Fruit fly (Drosophila melanogaster) whole organism, larva: ENCODE measurements around the gene Smg6.

ENCODE experiments used
- noc ChIP-seq: fragments of 200-800 bp; sonication (Bioruptor generic); optimal IDR thresholded peaks from 3 replicates; lab custom pipeline; 2019; ENCODE audit warnings: missing biosample characterization, mild to moderate bottlenecking, missing genetic modification characterization, moderate library complexity

Gene Smg6

dm6 chr3R:25051441-25052097 lies 18.3 kb upstream of the Smg6 start:
- peak; percentile 46 for TF ChIP-seq noc (tag; lab: Kevin White, UChicago)

DNA sequence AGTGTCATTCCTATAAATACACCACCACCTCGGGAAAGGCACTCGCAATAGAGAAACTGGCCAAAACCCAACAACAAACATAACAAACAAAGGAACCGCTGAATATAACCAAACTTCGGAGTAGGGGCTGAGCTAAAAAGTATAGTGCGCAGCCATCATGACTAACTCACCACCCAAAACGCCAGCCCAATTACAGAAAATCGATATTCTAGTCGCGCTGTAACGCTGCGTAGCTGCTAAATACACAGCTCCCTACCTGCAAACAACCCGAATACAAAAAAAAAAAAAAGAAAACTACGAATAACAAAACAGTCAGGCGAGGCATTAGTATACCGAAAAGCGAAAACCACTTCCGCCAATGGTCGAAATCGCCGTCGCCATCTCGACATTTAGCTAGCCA lies 17.4 kb upstream of the Smg6 start:
- TF ChIP-seq noc (tag; lab: Kevin White, UChicago), result no peak

- peak; percentile 58 for TF ChIP-seq noc (tag; lab: Kevin White, UChicago)
These were observed 16.7 kb upstream of the Smg6 start for dm6 chr3R:25049742-25050517.

- no peak for TF ChIP-seq noc (tag; lab: Kevin White, UChicago)
These were observed 16.1 kb upstream of the Smg6 start, which contains the start of gene CG11791 for dm6 chr3R:25049383-25049741. TSS of gene CG11791 (plus strand) at chr3R:25049616.

- no peak for TF ChIP-seq noc (tag; lab: Kevin White, UChicago)
These were observed 14.2 kb upstream of the Smg6 start, which contains the start of gene CG11790 for dm6 chr3R:25047504-25047903. TSS of gene CG11790 (plus strand) at chr3R:25047706.

- TF ChIP-seq noc (tag; lab: Kevin White, UChicago), result no peak
These were observed 12.8 kb upstream of the Smg6 start, which contains the start of gene CG11786 for dm6 chr3R:25046023-25046422. TSS of gene CG11786 (plus strand) at chr3R:25046323.

DNA sequence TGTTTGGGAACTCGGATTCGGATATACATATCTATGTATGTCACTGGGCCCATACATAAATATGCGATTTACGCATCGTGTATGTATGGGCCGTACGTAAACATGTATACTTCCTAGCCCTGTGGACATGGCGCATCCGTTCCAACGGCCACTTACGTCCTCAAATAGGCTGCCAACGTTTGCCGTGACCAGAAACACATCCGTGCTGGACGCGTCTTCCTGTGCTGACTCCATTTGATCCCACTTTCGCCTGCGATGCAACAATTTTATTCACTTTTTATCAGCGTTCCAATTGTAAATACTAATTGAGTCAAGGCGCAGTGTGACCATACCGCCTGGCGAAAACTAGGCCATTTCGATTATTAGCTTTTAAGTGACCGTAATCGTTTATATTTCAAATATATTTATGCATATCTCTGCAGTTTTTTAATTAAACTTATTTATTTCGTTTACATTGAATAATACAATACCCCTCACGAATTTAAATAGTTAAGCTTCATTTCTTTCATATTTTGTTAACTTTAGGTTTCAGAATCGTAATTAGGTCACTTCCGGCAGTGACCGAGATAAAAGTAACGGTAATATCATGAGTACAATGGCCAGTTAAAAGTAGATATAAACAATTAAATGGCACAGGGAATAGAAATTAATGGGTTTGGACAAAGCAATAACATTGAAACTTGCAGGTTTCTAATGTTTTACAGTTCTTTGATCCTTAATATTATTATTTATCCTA lies 11.7 kb upstream of the Smg6 start, which contains the start of gene 5PtaseI:
5PtaseI (minus strand) TSS at position 336 of the 736 bp plus-strand sequence.
- no peak for TF ChIP-seq noc (tag; lab: Kevin White, UChicago)

dm6 chr3R:25039028-25039476 lies 5.8 kb upstream of the Smg6 start, which contains the start of the genes Ythdf and bai:
TSS of gene Ythdf (minus strand) at chr3R:25039249.
TSS of gene bai (plus strand) at chr3R:25039374.
- no peak for TF ChIP-seq noc (tag; lab: Kevin White, UChicago)

dm6 chr3R:25036644-25037043 lies 3.4 kb upstream of the Smg6 start, which contains the start of gene CG31115:
TSS of gene CG31115 (plus strand) at chr3R:25036944.
- no peak for TF ChIP-seq noc (tag; lab: Kevin White, UChicago)

- TF ChIP-seq noc (tag; lab: Kevin White, UChicago), result no peak
These were observed 579 bp downstream of the Smg6 start for dm6 chr3R:25032686-25033085.

- TF ChIP-seq noc (tag; lab: Kevin White, UChicago), result peak; percentile 92
These were observed 5.7 kb downstream of the Smg6 start for dm6 chr3R:25027281-25028219.

DNA sequence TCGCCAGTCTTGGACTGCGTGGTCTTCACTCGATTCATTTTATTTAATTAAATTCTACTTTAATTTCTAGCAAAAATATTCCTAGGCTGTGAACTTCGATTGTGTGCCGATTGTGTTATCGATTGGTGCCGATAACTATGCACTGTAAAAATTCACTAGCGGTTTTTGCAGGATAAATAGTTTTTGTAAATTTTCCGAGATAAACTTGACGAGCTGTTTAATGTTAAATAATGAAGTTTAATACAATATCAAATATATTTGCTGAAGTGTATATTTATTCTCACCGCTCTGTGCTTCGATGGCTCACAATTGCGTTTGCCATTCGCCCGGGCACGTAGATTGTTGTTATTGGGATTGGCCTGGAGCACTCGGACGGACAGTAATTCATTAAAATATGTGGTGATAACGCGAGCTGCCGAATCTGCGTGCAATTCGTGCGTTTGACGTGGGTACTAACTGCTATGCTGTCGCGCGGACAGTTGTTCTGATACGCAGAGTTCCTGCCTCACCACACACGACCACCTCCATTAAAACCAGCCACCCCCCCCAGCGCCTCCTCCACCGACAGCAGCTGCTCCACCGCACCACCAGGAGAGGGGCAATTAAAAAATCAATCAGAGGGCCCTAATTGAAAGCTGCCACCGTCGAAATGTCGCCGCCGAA lies 8.2 kb downstream of the Smg6 start, which contains the start of the genes EMC6 and Hr96:
EMC6 (minus strand) TSS at position 123 of the 663 bp plus-strand sequence.
Hr96 (plus strand) TSS at position 341 of the 663 bp plus-strand sequence.
- peak; percentile 91 for TF ChIP-seq noc (tag; lab: Kevin White, UChicago)

DNA sequence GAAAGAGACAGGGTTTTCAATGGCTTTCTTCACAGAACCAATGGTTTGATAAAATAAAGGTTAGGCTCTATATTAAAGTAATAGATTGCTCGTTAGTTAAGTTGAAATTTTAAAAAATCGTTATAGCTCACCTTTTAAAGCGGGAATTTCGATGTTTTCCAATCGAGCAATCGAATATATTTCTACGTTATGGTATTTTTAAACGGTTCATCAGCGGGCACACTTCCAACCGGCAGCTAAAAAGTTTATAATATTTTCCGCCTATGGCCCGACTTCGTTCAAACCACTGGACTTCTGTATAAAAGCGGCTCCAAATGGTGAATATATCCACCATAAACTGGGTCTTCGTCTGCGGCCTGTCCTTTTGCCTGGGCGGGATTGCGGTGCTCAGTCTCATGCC lies 10.2 kb downstream of the Smg6 start, which contains the start of gene beta4GalT7:
beta4GalT7 (plus strand) TSS at position 201 of the 400 bp plus-strand sequence.
- TF ChIP-seq noc (tag; lab: Kevin White, UChicago), result no peak

DNA sequence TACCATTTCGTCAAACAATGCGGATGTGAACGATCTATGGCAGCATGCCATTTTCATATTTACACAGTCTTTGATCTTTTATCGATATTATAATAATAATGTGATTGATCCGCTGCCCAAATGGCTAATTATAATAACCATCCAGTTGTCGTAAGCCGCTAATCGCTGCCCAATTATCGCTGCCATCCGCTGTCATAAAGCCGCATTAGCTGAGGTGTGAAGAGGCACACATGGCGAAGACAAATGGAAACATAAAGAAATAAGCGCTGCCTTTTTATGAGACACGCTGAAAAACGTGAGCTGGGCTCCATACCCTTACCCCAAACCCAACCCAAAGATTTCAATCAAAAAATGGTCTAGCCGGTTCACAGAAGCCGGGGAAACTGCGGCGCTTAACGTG lies 21.2 kb downstream of the Smg6 start:
- no peak for TF ChIP-seq noc (tag; lab: Kevin White, UChicago)
